Worm (Caenorhabditis elegans) whole organism, L1 larva: ENCODE measurements around the gene nhr-164.
A peak's percentile ranks its signal among the peaks of the same experiment; 100 is the strongest.

ENCODE experiments used
- C04F5.9 ChIP-seq: sonication (generic microtip); optimal IDR thresholded peaks from 2 replicates; lab custom pipeline; 2016; ENCODE audit warnings: missing genetic modification characterization, missing compliant biosample characterization
- F16B12.6 ChIP-seq: fragments of 150-350 bp; optimal IDR thresholded peaks from 2 replicates; lab custom pipeline; 2014; ENCODE audit warnings: missing biosample characterization, missing genetic modification characterization
- alr-1 ChIP-seq: fragments of 200-800 bp; sonication (Bioruptor generic); optimal IDR thresholded peaks from 2 replicates; lab custom pipeline; 2018; ENCODE audit warnings: borderline replicate concordance, mild to moderate bottlenecking, missing genetic modification characterization, missing compliant biosample characterization
- aly-2 ChIP-seq: fragments of 150-350 bp; optimal IDR thresholded peaks from 2 replicates; lab custom pipeline; 2014; ENCODE audit warnings: missing biosample characterization, missing genetic modification characterization
- ama-1 ChIP-seq: fragments of 150-350 bp; optimal IDR thresholded peaks from 2 replicates; lab custom pipeline; 2014
- ceh-63 ChIP-seq: fragments of 200-800 bp; sonication (Bioruptor generic); optimal IDR thresholded peaks from 2 replicates; lab custom pipeline; 2018; ENCODE audit warnings: mild to moderate bottlenecking, missing genetic modification characterization, missing compliant biosample characterization
- ceh-88 ChIP-seq: fragments of 200-800 bp; sonication (Bioruptor generic); IDR thresholded peaks from 2 replicates; pipeline ENCODE4 v1.3.6; 2022; ENCODE audit warnings: missing genetic modification characterization, missing compliant biosample characterization
- ces-1 ChIP-seq: fragments of 150-350 bp; optimal IDR thresholded peaks from 2 replicates; lab custom pipeline; 2014; ENCODE audit warnings: missing biosample characterization, missing genetic modification reagents, missing genetic modification characterization
- dsc-1 ChIP-seq: sonication (generic microtip); optimal IDR thresholded peaks from 2 replicates; lab custom pipeline; 2016; ENCODE audit warnings: mild to moderate bottlenecking, missing genetic modification characterization, missing compliant biosample characterization
- efl-1 ChIP-seq, 4 experiments: fragments of 150-350 bp; optimal IDR thresholded peaks in 3 of 4; peaks in 1 of 4; 1 replicate in 1 of 4; 2 replicates in 3 of 4; lab custom pipeline; 2014; ENCODE audit warnings: missing biosample characterization in 2 of 4, missing genetic modification characterization in 2 of 4, missing genetic modification reagents in 2 of 4
- egl-13 ChIP-seq: sonication (generic microtip); optimal IDR thresholded peaks from 2 replicates; lab custom pipeline; 2016; ENCODE audit warnings: missing genotype, missing genetic modification reagents, missing genetic modification characterization, missing compliant biosample characterization
- egl-27 ChIP-seq, 2 experiments: fragments of 150-350 bp in 1 of 2; sonication (generic microtip); optimal IDR thresholded peaks; 3 replicates each; lab custom pipeline; 2017 to 2018; ENCODE audit warnings: missing biosample characterization in 2 of 2, missing genetic modification characterization in 2 of 2, missing genetic modification reagents in 2 of 2
- elt-2 ChIP-seq: sonication (generic microtip); optimal IDR thresholded peaks from 2 replicates; lab custom pipeline; 2016; ENCODE audit warnings: missing genetic modification characterization, mild to moderate bottlenecking, inconsistent platforms, missing compliant biosample characterization, missing genetic modification reagents
- elt-3 ChIP-seq, 6 experiments: fragments of 150-350 bp in 1 of 6; sonication (generic microtip); optimal IDR thresholded peaks; 2 replicates each; lab custom pipeline; 2017 to 2018; ENCODE audit warnings: missing biosample characterization in 6 of 6, missing genetic modification characterization in 6 of 6, inconsistent platforms in 1 of 6
- fkh-10 ChIP-seq: sonication (generic microtip); optimal IDR thresholded peaks from 2 replicates; lab custom pipeline; 2017; ENCODE audit warnings: missing biosample characterization, missing genetic modification reagents, missing genetic modification characterization
- fkh-8 ChIP-seq: sonication (generic microtip); optimal IDR thresholded peaks from 2 replicates; lab custom pipeline; 2016; ENCODE audit warnings: mild to moderate bottlenecking, missing genetic modification characterization, missing compliant biosample characterization
- hlh-17 ChIP-seq: fragments of 200-800 bp; sonication (Bioruptor generic); optimal IDR thresholded peaks from 2 replicates; lab custom pipeline; 2018; ENCODE audit warnings: missing genetic modification characterization, mild to moderate bottlenecking, missing compliant biosample characterization, moderate library complexity, borderline replicate concordance
- hpl-2 ChIP-seq: fragments of 150-350 bp; optimal IDR thresholded peaks from 2 replicates; lab custom pipeline; 2014; ENCODE audit warnings: missing biosample characterization, missing genetic modification reagents, missing genetic modification characterization
- irx-1 ChIP-seq: sonication (generic microtip); optimal IDR thresholded peaks from 2 replicates; lab custom pipeline; 2016; ENCODE audit warnings: missing genetic modification characterization, missing compliant biosample characterization
- isw-1 ChIP-seq: fragments of 200-800 bp; sonication (Bioruptor generic); IDR thresholded peaks from 2 replicates; pipeline ENCODE4 v1.3.6; 2022; ENCODE audit warnings: missing genetic modification characterization, missing compliant biosample characterization
- jun-1 ChIP-seq: fragments of 150-350 bp; optimal IDR thresholded peaks from 2 replicates; lab custom pipeline; 2014; ENCODE audit warnings: missing biosample characterization, missing genetic modification reagents, missing genetic modification characterization
- lin-13 ChIP-seq: fragments of 150-350 bp; optimal IDR thresholded peaks from 2 replicates; lab custom pipeline; 2014; ENCODE audit warnings: missing biosample characterization, missing genetic modification reagents, missing genetic modification characterization
- lin-14 ChIP-seq: fragments of 200-800 bp; sonication (Bioruptor generic); optimal IDR thresholded peaks from 2 replicates; lab custom pipeline; 2018; ENCODE audit warnings: mild to moderate bottlenecking, missing genetic modification characterization, moderate library complexity, missing compliant biosample characterization
- lin-39 ChIP-seq: fragments of 150-350 bp; optimal IDR thresholded peaks from 2 replicates; lab custom pipeline; 2014; ENCODE audit warnings: missing biosample characterization, missing genetic modification reagents, missing genetic modification characterization
- lsy-2 ChIP-seq, 2 experiments: fragments of 150-350 bp; optimal IDR thresholded peaks; 2 replicates each; lab custom pipeline; 2014; ENCODE audit warnings: missing biosample characterization in 2 of 2, missing genetic modification characterization in 2 of 2
- mdl-1 ChIP-seq, 2 experiments: fragments of 150-350 bp; optimal IDR thresholded peaks; 2 replicates each; lab custom pipeline; 2014 to 2017; ENCODE audit warnings: missing biosample characterization in 2 of 2, missing genetic modification characterization in 2 of 2, inconsistent platforms in 1 of 2
- mep-1 ChIP-seq: fragments of 150-350 bp; optimal IDR thresholded peaks from 2 replicates; lab custom pipeline; 2014; ENCODE audit warnings: missing biosample characterization, missing genetic modification characterization
- nhr-11 ChIP-seq: fragments of 150-350 bp; optimal IDR thresholded peaks from 2 replicates; lab custom pipeline; 2014; ENCODE audit warnings: missing biosample characterization, missing genetic modification characterization
- nhr-19 ChIP-seq: fragments of 200-800 bp; sonication (Bioruptor generic); conservative IDR thresholded peaks from 2 replicates; pipeline ENCODE4 v1.3.6; 2022; ENCODE audit warnings: missing genetic modification characterization, missing compliant biosample characterization
- nhr-20 ChIP-seq: sonication (generic microtip); optimal IDR thresholded peaks from 2 replicates; lab custom pipeline; 2016; ENCODE audit warnings: mild to moderate bottlenecking, missing genetic modification characterization, missing compliant biosample characterization
- nhr-237 ChIP-seq: fragments of 150-350 bp; optimal IDR thresholded peaks from 2 replicates; lab custom pipeline; 2014; ENCODE audit warnings: missing biosample characterization, missing genetic modification characterization
- nhr-47 ChIP-seq: sonication (generic microtip); optimal IDR thresholded peaks from 2 replicates; lab custom pipeline; 2016; ENCODE audit warnings: mild to moderate bottlenecking, missing genetic modification characterization, moderate library complexity, missing compliant biosample characterization
- nhr-76 ChIP-seq: sonication (generic microtip); optimal IDR thresholded peaks from 2 replicates; lab custom pipeline; 2017; ENCODE audit warnings: missing biosample characterization, missing genetic modification characterization
- nhr-77 ChIP-seq: fragments of 150-350 bp; optimal IDR thresholded peaks from 2 replicates; lab custom pipeline; 2014; ENCODE audit warnings: missing biosample characterization, missing genetic modification characterization
- nhr-90 ChIP-seq: sonication (generic microtip); optimal IDR thresholded peaks from 2 replicates; lab custom pipeline; 2016; ENCODE audit warnings: mild to moderate bottlenecking, missing genetic modification characterization, missing compliant biosample characterization; ENCODE audit not compliant: poor library complexity
- pag-3 ChIP-seq: sonication (generic microtip); optimal IDR thresholded peaks from 2 replicates; lab custom pipeline; 2017; ENCODE audit warnings: missing genetic modification characterization, mild to moderate bottlenecking, missing compliant biosample characterization, antibody characterized with exemption, borderline replicate concordance; ENCODE audit not compliant: insufficient read depth
- pax-3 ChIP-seq: fragments of 200-800 bp; sonication (Bioruptor generic); optimal IDR thresholded peaks from 2 replicates; lab custom pipeline; 2018; ENCODE audit warnings: mild to moderate bottlenecking, missing genetic modification characterization, moderate library complexity, missing compliant biosample characterization
- pqm-1 ChIP-seq: sonication (generic microtip); optimal IDR thresholded peaks from 3 replicates; lab custom pipeline; 2017; ENCODE audit warnings: missing biosample characterization, missing genetic modification characterization
- skn-1 ChIP-seq: fragments of 150-350 bp; optimal IDR thresholded peaks from 2 replicates; lab custom pipeline; 2014; ENCODE audit warnings: missing biosample characterization, missing genetic modification characterization
- snpc-4 ChIP-seq: fragments of 150-350 bp; optimal IDR thresholded peaks from 2 replicates; lab custom pipeline; 2014; ENCODE audit warnings: missing biosample characterization, missing genetic modification characterization
- sptf-1 ChIP-seq: fragments of 150-350 bp; optimal IDR thresholded peaks from 2 replicates; lab custom pipeline; 2014; ENCODE audit warnings: missing biosample characterization, missing genetic modification characterization
- swsn-7 ChIP-seq: sonication (generic microtip); optimal IDR thresholded peaks from 2 replicates; lab custom pipeline; 2016; ENCODE audit warnings: missing genetic modification characterization, missing compliant biosample characterization
- tbx-2 ChIP-seq: sonication (generic microtip); optimal IDR thresholded peaks from 2 replicates; lab custom pipeline; 2016; ENCODE audit warnings: missing genetic modification characterization, missing compliant biosample characterization
- unc-130 ChIP-seq: fragments of 150-350 bp; optimal IDR thresholded peaks from 2 replicates; lab custom pipeline; 2017; ENCODE audit warnings: missing biosample characterization, missing genetic modification characterization, inconsistent platforms
- unc-30 ChIP-seq: sonication (generic microtip); optimal IDR thresholded peaks from 2 replicates; lab custom pipeline; 2017; ENCODE audit warnings: missing biosample characterization, missing genetic modification characterization
- unc-62 ChIP-seq: fragments of 150-350 bp; optimal IDR thresholded peaks from 2 replicates; lab custom pipeline; 2014; ENCODE audit warnings: missing biosample characterization, missing genetic modification reagents, missing genetic modification characterization
- unc-86 ChIP-seq: sonication (generic microtip); optimal IDR thresholded peaks from 2 replicates; lab custom pipeline; 2016; ENCODE audit warnings: missing genetic modification characterization, missing compliant biosample characterization
- unc-98 ChIP-seq: fragments of 200-800 bp; sonication (Bioruptor generic); IDR thresholded peaks from 2 replicates; pipeline ENCODE4 v1.3.6; 2022; ENCODE audit warnings: missing genetic modification characterization, missing compliant biosample characterization
- vab-15 ChIP-seq: sonication (generic microtip); optimal IDR thresholded peaks from 2 replicates; lab custom pipeline; 2017; ENCODE audit warnings: missing genotype, mild to moderate bottlenecking, missing genetic modification characterization, missing compliant biosample characterization
- xbp-1 ChIP-seq: sonication (generic microtip); optimal IDR thresholded peaks from 2 replicates; lab custom pipeline; 2016; ENCODE audit warnings: missing genetic modification characterization, missing compliant biosample characterization
- zag-1 ChIP-seq: fragments of 150-350 bp; optimal IDR thresholded peaks from 2 replicates; lab custom pipeline; 2014; ENCODE audit warnings: missing biosample characterization, missing genetic modification characterization
- zip-4 ChIP-seq: fragments of 200-800 bp; sonication (Bioruptor generic); optimal IDR thresholded peaks from 2 replicates; lab custom pipeline; 2018; ENCODE audit warnings: mild to moderate bottlenecking, missing genetic modification characterization, moderate library complexity, missing compliant biosample characterization
- ztf-11 ChIP-seq, 2 experiments: sonication (generic microtip); optimal IDR thresholded peaks; 2 replicates each; lab custom pipeline; 2016 to 2017; ENCODE audit warnings: missing genetic modification characterization in 2 of 2, missing biosample characterization in 1 of 2, missing compliant biosample characterization in 1 of 2

The nhr-164 gene

DNA sequence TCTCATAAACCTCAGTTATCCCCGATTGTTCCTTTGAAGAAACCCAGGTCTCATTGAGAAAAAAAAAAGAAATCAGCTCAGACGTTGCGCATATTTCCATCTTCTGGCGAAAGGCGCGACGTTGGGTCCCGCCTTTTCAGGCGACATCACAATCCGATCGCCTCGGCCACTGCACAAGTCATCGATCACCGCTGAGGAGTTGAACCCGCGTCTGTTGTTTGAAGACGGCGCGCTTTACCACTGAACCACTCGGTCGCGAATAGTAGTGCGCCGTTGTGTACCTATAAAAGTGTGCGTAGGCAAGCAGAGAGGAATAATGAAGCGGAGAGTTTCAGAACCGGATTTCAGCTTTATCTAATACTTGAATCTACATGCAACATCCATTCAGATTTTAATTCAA is 44.7 kb downstream of the nhr-164 start, which contains the start of gene Y75B12B.11 (continued):
- TF ChIP-seq jun-1 (tag; lab: Kevin White, UChicago) = peak; percentile 45
- TF ChIP-seq aly-2 (tag; lab: Kevin White, UChicago) = no peak
- TF ChIP-seq sptf-1 (tag; lab: Kevin White, UChicago) = no peak
- peak; percentile 57 to 80 for TF ChIP-seq efl-1 (optimal IDR thresholded peaks at IDR 0.05; lab: Kevin White, UChicago)
- TF ChIP-seq efl-1 (GFP tag; optimal IDR thresholded peaks at IDR 0.05 in 1 of 2; lab: Kevin White, UChicago) = peak; percentile 72 to 98
- peak; percentile 11 for TF ChIP-seq hpl-2
- TF ChIP-seq nhr-20 = peak; percentile 79
- peak; percentile 57 for TF ChIP-seq xbp-1
- peak; percentile 66 for TF ChIP-seq tbx-2 (tag; lab: Kevin White, UChicago)
- no peak for TF ChIP-seq pqm-1 (tag; lab: Kevin White, UChicago)
- TF ChIP-seq skn-1 = peak; percentile 67
- TF ChIP-seq egl-27 (tag; optimal IDR thresholded peaks at IDR 0.05; lab: Kevin White, UChicago) = no peak
- TF ChIP-seq unc-30 (tag; lab: Kevin White, UChicago) = no peak
- TF ChIP-seq nhr-237 (tag; lab: Kevin White, UChicago) = no peak
- TF ChIP-seq fkh-8 (tag; lab: Kevin White, UChicago) = peak; percentile 88
- TF ChIP-seq elt-3 (tag; optimal IDR thresholded peaks at IDR 0.05; lab: Kevin White, UChicago) = peak in 2 of 6 experiments; percentile 46 to 48
- peak; percentile 20 for TF ChIP-seq vab-15
- no peak for TF ChIP-seq isw-1 (GFP tag; lab: Robert Waterston, UW)
- TF ChIP-seq elt-2 (tag; lab: Kevin White, UChicago) = peak; percentile 57
- no peak for TF ChIP-seq unc-62 (GFP tag; lab: Kevin White, UChicago)
- peak; percentile 45 for TF ChIP-seq nhr-77
- TF ChIP-seq nhr-19 (GFP tag; lab: Robert Waterston, UW) = peak; percentile 71
- TF ChIP-seq pag-3 = no peak
- no peak for TF ChIP-seq fkh-10 (GFP tag; lab: Kevin White, UChicago)
- TF ChIP-seq nhr-11 (tag; lab: Kevin White, UChicago) = no peak
- peak; percentile 57 to 67 for TF ChIP-seq lsy-2 (tag; optimal IDR thresholded peaks at IDR 0.05; lab: Kevin White, UChicago)
- peak; percentile 86 for TF ChIP-seq ama-1
- peak; percentile 79 for TF ChIP-seq mep-1 (tag; lab: Kevin White, UChicago)
- no peak for TF ChIP-seq alr-1 (tag; lab: Kevin White, UChicago)
- no peak for TF ChIP-seq nhr-76
- TF ChIP-seq mdl-1 (tag; optimal IDR thresholded peaks at IDR 0.05; lab: Kevin White, UChicago) = peak in 1 of 2 experiments; percentile 51
- peak; percentile 34 for TF ChIP-seq F16B12.6 (tag; lab: Kevin White, UChicago)
- no peak for TF ChIP-seq ceh-88
- TF ChIP-seq irx-1 (tag; lab: Kevin White, UChicago) = peak; percentile 28
- TF ChIP-seq unc-130 = no peak
- no peak for TF ChIP-seq egl-13
- peak; percentile 66 for TF ChIP-seq dsc-1 (tag; lab: Kevin White, UChicago)
- TF ChIP-seq zip-4 (GFP tag; lab: Kevin White, UChicago) = peak; percentile 29
- TF ChIP-seq pax-3 (tag; lab: Kevin White, UChicago) = peak; percentile 86
- peak; percentile 24 for TF ChIP-seq C04F5.9
- TF ChIP-seq nhr-90 (tag; lab: Kevin White, UChicago) = peak; percentile 75
- TF ChIP-seq unc-86 (tag; lab: Kevin White, UChicago) = peak; percentile 40
- peak; percentile 63 for TF ChIP-seq lin-14 (GFP tag; lab: Kevin White, UChicago)
- TF ChIP-seq zag-1 (tag; lab: Kevin White, UChicago) = no peak
- no peak for TF ChIP-seq ces-1 (GFP tag; lab: Kevin White, UChicago)
- TF ChIP-seq lin-13 (GFP tag; lab: Kevin White, UChicago) = peak; percentile 34
- TF ChIP-seq lin-39 = no peak
- no peak for TF ChIP-seq unc-98
- peak; percentile 70 for TF ChIP-seq swsn-7
- no peak for TF ChIP-seq hlh-17 (GFP tag; lab: Kevin White, UChicago)
- TF ChIP-seq snpc-4 = peak; percentile 56
- peak; percentile 83 for TF ChIP-seq nhr-47 (tag; lab: Kevin White, UChicago)
- TF ChIP-seq ztf-11 (tag; optimal IDR thresholded peaks at IDR 0.05; lab: Kevin White, UChicago) = peak in 1 of 2 experiments; percentile 33
- no peak for TF ChIP-seq ceh-63
